Worm (Caenorhabditis elegans): ENCODE results near the gene F28C6.8.

F28C6.8 gene

ce11 chrII:8643627-8644356, 37.1 kb downstream of the F28C6.8 start:
- TF ChIP-seq ceh-9 (tag; optimal IDR thresholded peaks at IDR 0.05) (no peak), ceh-34 (tag; optimal IDR thresholded peaks at IDR 0.05) (peak; percentile 33)

- no peak for TF ChIP-seq hlh-15 (tag; optimal IDR thresholded peaks at IDR 0.05)
- TF ChIP-seq gmeb-2 (tag; optimal IDR thresholded peaks at IDR 0.05), result no peak
- no peak for TF ChIP-seq ceh-6 (GFP tag; optimal IDR thresholded peaks at IDR 0.05)
- no peak for TF ChIP-seq ceh-24 (tag; optimal IDR thresholded peaks at IDR 0.05)
- TF ChIP-seq ceh-30 (tag; optimal IDR thresholded peaks at IDR 0.05), result no peak
- no peak for TF ChIP-seq ceh-2 (tag; optimal IDR thresholded peaks at IDR 0.05)
- no peak for TF ChIP-seq T23F11.4 (GFP tag; optimal IDR thresholded peaks at IDR 0.05)
- TF ChIP-seq pha-4 (tag; optimal IDR thresholded peaks at IDR 0.05), result no peak
- no peak for TF ChIP-seq ttx-3 (tag; optimal IDR thresholded peaks at IDR 0.05)
Observed at ce11 chrII:8646437-8646836, 39.8 kb downstream of the F28C6.8 start.

- TF ChIP-seq che-1 (tag; optimal IDR thresholded peaks at IDR 0.05) (no peak), gmeb-2 (tag; optimal IDR thresholded peaks at IDR 0.05) (no peak), ceh-2 (tag; optimal IDR thresholded peaks at IDR 0.05) (no peak), ceh-18 (tag; optimal IDR thresholded peaks at IDR 0.05) (no peak), C08G9.2 (tag; optimal IDR thresholded peaks at IDR 0.05) (no peak), eyg-1 (tag; optimal IDR thresholded peaks at IDR 0.05) (no peak), pha-2 (tag; optimal IDR thresholded peaks at IDR 0.05) (no peak), fax-1 (tag; optimal IDR thresholded peaks at IDR 0.05) (no peak), ceh-9 (tag; optimal IDR thresholded peaks at IDR 0.05) (no peak), odd-2 (tag; optimal IDR thresholded peaks at IDR 0.05) (no peak), ceh-22 (tag; optimal IDR thresholded peaks at IDR 0.05) (no peak), ztf-16 (tag; optimal IDR thresholded peaks at IDR 0.05) (no peak), hlh-6 (tag; optimal IDR thresholded peaks at IDR 0.05) (no peak), fkh-10 (GFP tag; optimal IDR thresholded peaks at IDR 0.05) (no peak), pax-1 (tag; optimal IDR thresholded peaks at IDR 0.05) (no peak), Y22D7AL.16 (tag; optimal IDR thresholded peaks at IDR 0.05) (no peak), tbx-2 (tag; optimal IDR thresholded peaks at IDR 0.05) (no peak), fkh-6 (tag; optimal IDR thresholded peaks at IDR 0.05) (no peak), dmd-4 (tag; optimal IDR thresholded peaks at IDR 0.05; ENCODE audit: borderline replicate concordance) (no peak), rnt-1 (tag; optimal IDR thresholded peaks at IDR 0.05) (no peak)
Observed at ce11 chrII:8648843-8649242, 42.2 kb downstream of the F28C6.8 start.

- TF ChIP-seq syd-9 (tag; optimal IDR thresholded peaks at IDR 0.05), result no peak
- TF ChIP-seq hlh-30 (tag; optimal IDR thresholded peaks at IDR 0.05; ENCODE audit: insufficient read depth), result peak; percentile 45
Observed at ce11 chrII:8650644-8651159, 44.1 kb downstream of the F28C6.8 start, which contains the start of gene pyr-1. TSS of gene pyr-1 (plus strand) at chrII:8651109.

Data from whole organism, late embryonic.